Fruit fly (Drosophila melanogaster) whole organism, embryonic: Measurements from ENCODE around the gene CheB38c.

Experiments
- Adf1 ChIP-seq: fragments of 200-800 bp; sonication (Bioruptor generic); IDR thresholded peaks from 2 replicates; pipeline ENCODE4 v1.3.6; 2022; ENCODE audit warnings: missing biosample characterization, missing genetic modification characterization
- CG10209 ChIP-seq: fragments of 200-800 bp; sonication (Bioruptor generic); optimal IDR thresholded peaks from 3 replicates; lab custom pipeline; 2017; ENCODE audit warnings: missing biosample characterization, mild to moderate bottlenecking, missing genetic modification characterization, missing genetic modification reagents
- CG12299 ChIP-seq: fragments of 200-800 bp; sonication (Bioruptor generic); optimal IDR thresholded peaks from 2 replicates; lab custom pipeline; 2018; ENCODE audit warnings: missing biosample characterization, mild to moderate bottlenecking, missing genetic modification characterization
- CG17802 ChIP-seq: fragments of 200-800 bp; sonication (Bioruptor generic); optimal IDR thresholded peaks from 2 replicates; lab custom pipeline; 2018; ENCODE audit warnings: missing biosample characterization, mild to moderate bottlenecking, missing genetic modification characterization, moderate library complexity
- CG17829 ChIP-seq: fragments of 200-800 bp; optimal IDR thresholded peaks from 2 replicates; lab custom pipeline; 2019; ENCODE audit warnings: missing biosample characterization, mild to moderate bottlenecking, missing genetic modification characterization, moderate library complexity
- CG2120 ChIP-seq: fragments of 200-800 bp; sonication (Bioruptor generic); optimal IDR thresholded peaks from 3 replicates; lab custom pipeline; 2016; ENCODE audit warnings: missing biosample characterization, missing genetic modification characterization
- CG2678 ChIP-seq: fragments of 200-800 bp; sonication (Bioruptor generic); optimal IDR thresholded peaks from 3 replicates; lab custom pipeline; 2019; ENCODE audit warnings: missing biosample characterization, mild to moderate bottlenecking, missing genetic modification characterization, moderate library complexity
- CG3838 ChIP-seq: fragments of 200-800 bp; sonication (Bioruptor generic); optimal IDR thresholded peaks from 3 replicates; lab custom pipeline; 2016; ENCODE audit warnings: missing biosample characterization, missing genetic modification characterization
- CG5953 ChIP-seq: fragments of 200-800 bp; sonication (Bioruptor generic); IDR thresholded peaks from 2 replicates; pipeline ENCODE4 v1.3.6; 2022; ENCODE audit warnings: missing biosample characterization, missing genetic modification characterization
- CG6254 ChIP-seq: fragments of 200-800 bp; sonication (Bioruptor generic); optimal IDR thresholded peaks from 3 replicates; lab custom pipeline; 2017; ENCODE audit warnings: mild to moderate bottlenecking, missing biosample characterization, missing genetic modification reagents, missing genetic modification characterization
- CG8089 ChIP-seq: fragments of 200-800 bp; sonication (Bioruptor generic); optimal IDR thresholded peaks from 3 replicates; lab custom pipeline; 2016; ENCODE audit warnings: missing biosample characterization, missing genetic modification characterization
- D ChIP-seq, 2 experiments: fragments of 200-800 bp in 1 of 2; fragments of >200 bp in 1 of 2; sonication (Bioruptor generic) in 1 of 2; optimal IDR thresholded peaks; 2 replicates in 1 of 2; 3 replicates in 1 of 2; lab custom pipeline; 2017; ENCODE audit warnings: mild to moderate bottlenecking in 1 of 2, missing biosample characterization in 1 of 2, missing genetic modification characterization in 1 of 2, missing genetic modification reagents in 1 of 2
- Dll ChIP-seq: fragments of 200-800 bp; sonication (Bioruptor generic); IDR thresholded peaks from 4 replicates; pipeline ENCODE4 v1.3.6; 2022; ENCODE audit warnings: missing biosample characterization, missing genetic modification characterization; ENCODE audit not compliant: partially characterized antibody
- Drgx ChIP-seq: fragments of 200-800 bp; sonication (Bioruptor generic); IDR thresholded peaks from 2 replicates; pipeline ENCODE4 v1.3.6; 2022; ENCODE audit warnings: missing biosample characterization, missing genetic modification characterization
- Eip74EF ChIP-seq, 2 experiments: fragments of 200-800 bp in 1 of 2; fragments of >200 bp in 1 of 2; sonication (Bioruptor generic) in 1 of 2; optimal IDR thresholded peaks; 2 replicates each; lab custom pipeline; 2017 to 2019; ENCODE audit warnings: missing biosample characterization in 2 of 2, missing genetic modification characterization in 2 of 2, mild to moderate bottlenecking in 1 of 2, moderate library complexity in 1 of 2
- Fer2 ChIP-seq: fragments of 200-800 bp; sonication (Bioruptor generic); optimal IDR thresholded peaks from 2 replicates; lab custom pipeline; 2018; ENCODE audit warnings: missing biosample characterization, mild to moderate bottlenecking, missing genetic modification characterization, moderate library complexity
- H15 ChIP-seq: fragments of 200-800 bp; sonication (Bioruptor generic); IDR thresholded peaks from 3 replicates; pipeline ENCODE4 v1.3.6; 2022; ENCODE audit warnings: missing biosample characterization, missing genetic modification characterization
- Hr78 ChIP-seq, 2 experiments: fragments of 200-800 bp in 1 of 2; fragments of >200 bp in 1 of 2; sonication (Bioruptor generic) in 1 of 2; optimal IDR thresholded peaks; 2 replicates each; lab custom pipeline; 2017 to 2019; ENCODE audit warnings: missing biosample characterization in 2 of 2, missing genetic modification characterization in 2 of 2, mild to moderate bottlenecking in 1 of 2, moderate library complexity in 1 of 2
- Mad ChIP-seq: fragments of 200-800 bp; sonication (Bioruptor generic); optimal IDR thresholded peaks from 2 replicates; lab custom pipeline; 2016; ENCODE audit warnings: missing biosample characterization, missing genetic modification characterization
- Myb ChIP-seq: fragments of 200-800 bp; sonication (Bioruptor generic); optimal IDR thresholded peaks from 2 replicates; lab custom pipeline; 2016; ENCODE audit warnings: missing biosample characterization, missing genetic modification characterization
- NC2α ChIP-seq: fragments of 200-800 bp; sonication (Bioruptor generic); optimal IDR thresholded peaks from 2 replicates; lab custom pipeline; 2016; ENCODE audit warnings: missing biosample characterization, missing genetic modification characterization
- NC2β ChIP-seq: fragments of 200-800 bp; sonication (Bioruptor generic); optimal IDR thresholded peaks from 2 replicates; lab custom pipeline; 2016; ENCODE audit warnings: missing biosample characterization, missing genetic modification characterization
- Nf-YC ChIP-seq: fragments of 200-800 bp; optimal IDR thresholded peaks from 3 replicates; lab custom pipeline; 2019; ENCODE audit warnings: missing biosample characterization, mild to moderate bottlenecking, missing genetic modification characterization, moderate library complexity
- Opbp ChIP-seq: fragments of 200-800 bp; sonication (Bioruptor generic); IDR thresholded peaks from 3 replicates; pipeline ENCODE4 v1.3.6; 2022; ENCODE audit warnings: missing biosample characterization, missing genetic modification characterization; ENCODE audit not compliant: partially characterized antibody
- Sin3A ChIP-seq: fragments of >200 bp; optimal IDR thresholded peaks from 2 replicates; lab custom pipeline; 2018
- al ChIP-seq: fragments of 200-800 bp; sonication (Bioruptor generic); IDR thresholded peaks from 2 replicates; pipeline ENCODE4 v1.3.6; 2022; ENCODE audit warnings: missing biosample characterization, missing genetic modification characterization
- bbx ChIP-seq: fragments of 200-800 bp; sonication (Bioruptor generic); IDR thresholded peaks from 2 replicates; pipeline ENCODE4 v1.3.6; 2022; ENCODE audit warnings: missing biosample characterization, missing genetic modification characterization; ENCODE audit not compliant: partially characterized antibody
- chn ChIP-seq: fragments of 200-800 bp; sonication (Bioruptor generic); optimal IDR thresholded peaks from 2 replicates; lab custom pipeline; 2016; ENCODE audit warnings: missing biosample characterization, missing genetic modification characterization
- disco-r ChIP-seq: fragments of 200-800 bp; sonication (Bioruptor generic); optimal IDR thresholded peaks from 2 replicates; lab custom pipeline; 2016; ENCODE audit warnings: missing biosample characterization, missing genetic modification characterization
- gcm ChIP-seq: fragments of 200-800 bp; sonication (Bioruptor generic); optimal IDR thresholded peaks from 2 replicates; lab custom pipeline; 2019; ENCODE audit warnings: missing biosample characterization, mild to moderate bottlenecking, missing genetic modification characterization, moderate library complexity
- gcm2 ChIP-seq: fragments of 200-800 bp; sonication (Bioruptor generic); optimal IDR thresholded peaks from 2 replicates; lab custom pipeline; 2016; ENCODE audit warnings: missing biosample characterization, missing genetic modification characterization
- grn ChIP-seq: fragments of 200-800 bp; sonication (Bioruptor generic); optimal IDR thresholded peaks from 3 replicates; lab custom pipeline; 2017; ENCODE audit warnings: missing biosample characterization, missing genetic modification characterization
- kni ChIP-seq: fragments of 200-800 bp; sonication (Bioruptor generic); optimal IDR thresholded peaks from 3 replicates; lab custom pipeline; 2017; ENCODE audit warnings: mild to moderate bottlenecking, missing biosample characterization, missing genetic modification reagents, missing genetic modification characterization
- lilli ChIP-seq: fragments of 200-800 bp; sonication (Bioruptor generic); optimal IDR thresholded peaks from 3 replicates; lab custom pipeline; 2016; ENCODE audit warnings: missing biosample characterization, missing genetic modification characterization
- maf-S ChIP-seq: fragments of 200-800 bp; sonication (Bioruptor generic); optimal IDR thresholded peaks from 2 replicates; lab custom pipeline; 2016; ENCODE audit warnings: missing biosample characterization, missing genetic modification characterization
- nau ChIP-seq: fragments of 200-800 bp; sonication (Bioruptor generic); optimal IDR thresholded peaks from 3 replicates; lab custom pipeline; 2017; ENCODE audit warnings: missing biosample characterization, mild to moderate bottlenecking, missing genetic modification characterization, missing genetic modification reagents
- odd ChIP-seq: fragments of 200-800 bp; sonication (Bioruptor generic); optimal IDR thresholded peaks from 2 replicates; lab custom pipeline; 2017; ENCODE audit warnings: missing biosample characterization, mild to moderate bottlenecking, missing genetic modification characterization
- otp ChIP-seq: fragments of 200-800 bp; sonication (Bioruptor generic); IDR thresholded peaks from 3 replicates; pipeline ENCODE4, ENCODE4 v1.3.6; 2022; ENCODE audit warnings: missing biosample characterization, missing genetic modification characterization
- sd ChIP-seq: fragments of 200-800 bp; sonication (Bioruptor generic); optimal IDR thresholded peaks from 3 replicates; lab custom pipeline; 2018; ENCODE audit warnings: missing biosample characterization, mild to moderate bottlenecking, missing genetic modification characterization, moderate library complexity
- shn ChIP-seq: fragments of 200-800 bp; sonication (Bioruptor generic); optimal IDR thresholded peaks from 3 replicates; lab custom pipeline; 2016; ENCODE audit warnings: missing biosample characterization, missing genetic modification characterization
- stc ChIP-seq: fragments of 200-800 bp; sonication (Bioruptor generic); IDR thresholded peaks from 2 replicates; pipeline ENCODE4 v1.3.6; 2022; ENCODE audit warnings: missing biosample characterization, missing genetic modification characterization
- sug ChIP-seq: fragments of 200-800 bp; optimal IDR thresholded peaks from 2 replicates; lab custom pipeline; 2019; ENCODE audit warnings: missing biosample characterization, mild to moderate bottlenecking, missing genetic modification characterization, moderate library complexity
- tap ChIP-seq: fragments of 200-800 bp; optimal IDR thresholded peaks from 3 replicates; lab custom pipeline; 2019; ENCODE audit warnings: missing biosample characterization, mild to moderate bottlenecking, missing genetic modification characterization, moderate library complexity
- tna ChIP-seq: fragments of 200-800 bp; sonication (Bioruptor generic); IDR thresholded peaks from 2 replicates; pipeline ENCODE4 v1.3.6; 2022; ENCODE audit warnings: missing biosample characterization, missing genetic modification characterization; ENCODE audit not compliant: partially characterized antibody
- trem ChIP-seq: fragments of 200-800 bp; optimal IDR thresholded peaks from 3 replicates; lab custom pipeline; 2019; ENCODE audit warnings: missing biosample characterization, mild to moderate bottlenecking, missing genetic modification characterization, moderate library complexity

Gene CheB38c

dm6 chr2L:20823196-20824105, 2.8 kb upstream of the CheB38c start (continued):
- TF ChIP-seq lilli (GFP tag; lab: Kevin White, UChicago): no peak
- no peak for TF ChIP-seq maf-S (GFP tag; lab: Kevin White, UChicago)
- no peak for TF ChIP-seq NC2β (GFP tag; lab: Kevin White, UChicago)
- peak; percentile 16 for TF ChIP-seq Nf-YC
- TF ChIP-seq gcm2 (GFP tag; lab: Kevin White, UChicago): no peak
- TF ChIP-seq disco-r (GFP tag; lab: Kevin White, UChicago): no peak
- no peak for TF ChIP-seq odd (GFP tag; lab: Kevin White, UChicago)
- peak; percentile 1 for TF ChIP-seq CG2120
- TF ChIP-seq chn (GFP tag; lab: Kevin White, UChicago): no peak
- TF ChIP-seq Mad: no peak
- TF ChIP-seq CG2678 (tag; lab: Kevin White, UChicago): peak; percentile 23
- no peak for TF ChIP-seq CG17802 (tag; lab: Kevin White, UChicago)
- TF ChIP-seq CG12299 (tag; lab: Kevin White, UChicago): no peak
- no peak for TF ChIP-seq Sin3A
- no peak for TF ChIP-seq Fer2 (tag; lab: Kevin White, UChicago)
- TF ChIP-seq Drgx (GFP tag; lab: Robert Waterston, UW): peak; percentile 70
- no peak for TF ChIP-seq Hr78 (GFP tag; optimal IDR thresholded peaks at IDR 0.05; lab: Kevin White, UChicago)
- peak; percentile 61 for TF ChIP-seq Adf1 (GFP tag; lab: Robert Waterston, UW)
- TF ChIP-seq sug (tag; lab: Kevin White, UChicago): peak; percentile 86
- peak; percentile 49; the same call in 2 of the 4 replicates for TF ChIP-seq Dll (GFP tag; lab: Robert Waterston, UW)
- TF ChIP-seq al (GFP tag; lab: Robert Waterston, UW): no peak
- peak; percentile 91 for TF ChIP-seq kni
- no peak for TF ChIP-seq trem (tag; lab: Kevin White, UChicago)
- peak; percentile 12 for TF ChIP-seq tap (tag; lab: Kevin White, UChicago)

- TF ChIP-seq sd (tag; lab: Kevin White, UChicago) (peak; percentile 99), NC2α (no peak), Opbp (GFP tag; lab: Robert Waterston, UW) (peak; percentile 65; the same call in 2 of the 3 replicates), sug (tag; lab: Kevin White, UChicago) (peak; percentile 14), CG5953 (GFP tag; lab: Robert Waterston, UW) (0 out of 2 replicates have a peak, but pooled peaks have one; percentile 3), CG3838 (GFP tag; lab: Kevin White, UChicago) (no peak), Eip74EF (GFP tag; optimal IDR thresholded peaks at IDR 0.05; lab: Kevin White, UChicago) (no peak), D (optimal IDR thresholded peaks at IDR 0.05; lab: Kevin White, UChicago) (peak; percentile 5), D (GFP tag; optimal IDR thresholded peaks at IDR 0.05; lab: Kevin White, UChicago) (no peak), CG17829 (tag; lab: Kevin White, UChicago) (peak; percentile 87), bbx (peak; percentile 75; the same call in 1 of the 2 replicates), H15 (GFP tag; lab: Robert Waterston, UW) (no peak), CG8089 (GFP tag; lab: Kevin White, UChicago) (no peak), CG10209 (GFP tag; lab: Kevin White, UChicago) (peak; percentile 58), grn (GFP tag; lab: Kevin White, UChicago) (peak; percentile 54), nau (GFP tag; lab: Kevin White, UChicago) (peak; percentile 24), tna (GFP tag; lab: Robert Waterston, UW) (peak; percentile 46; the same call in 1 of the 2 replicates), shn (GFP tag; lab: Kevin White, UChicago) (peak; percentile 24), Drgx (GFP tag; lab: Robert Waterston, UW) (peak; percentile 28; the same call in 1 of the 2 replicates), gcm (GFP tag; lab: Kevin White, UChicago) (peak; percentile 50), CG6254 (GFP tag; lab: Kevin White, UChicago) (peak; percentile 36), otp (0 out of 3 replicates have a peak, but pooled peaks have one; percentile 30), stc (GFP tag; lab: Robert Waterston, UW) (0 out of 2 replicates have a peak, but pooled peaks have one; percentile 12), Myb (GFP tag; lab: Kevin White, UChicago) (no peak)
Measured at dm6 chr2L:20822489-20823195, 2.0 kb upstream of the CheB38c start, which contains the start of gene CG9331. TSS of gene CG9331 (plus strand) at chr2L:20822828.
